Fruit fly (Drosophila melanogaster) whole organism, pupa: Measurements from ENCODE around the gene MED10.

Experiments
- CG10348 ChIP-seq: fragments of 200-800 bp; sonication (Bioruptor generic); IDR thresholded peaks from 2 replicates; pipeline ENCODE4 v1.3.6; 2022; ENCODE audit warnings: missing biosample characterization, missing genetic modification characterization
- CG13204 ChIP-seq: fragments of 200-800 bp; sonication (Bioruptor generic); optimal IDR thresholded peaks from 2 replicates; lab custom pipeline; 2018; ENCODE audit warnings: missing biosample characterization, mild to moderate bottlenecking, missing genetic modification characterization, moderate library complexity
- CG32121 ChIP-seq: fragments of 200-800 bp; sonication (Bioruptor generic); IDR thresholded peaks from 2 replicates; pipeline ENCODE4 v1.3.6; 2022; ENCODE audit warnings: missing biosample characterization, missing genetic modification characterization
- CG34367 ChIP-seq: fragments of 200-800 bp; sonication (Bioruptor generic); optimal IDR thresholded peaks from 2 replicates; lab custom pipeline; 2018; ENCODE audit warnings: missing biosample characterization, mild to moderate bottlenecking, missing genetic modification characterization
- CG8301 ChIP-seq: fragments of 200-800 bp; sonication (Bioruptor generic); optimal IDR thresholded peaks from 2 replicates; lab custom pipeline; 2018; ENCODE audit warnings: missing biosample characterization, mild to moderate bottlenecking, missing genetic modification characterization
- D1 ChIP-seq: fragments of 200-800 bp; sonication (Bioruptor generic); optimal IDR thresholded peaks from 2 replicates; lab custom pipeline; 2018; ENCODE audit warnings: missing biosample characterization, mild to moderate bottlenecking, missing genetic modification characterization, moderate library complexity
- EcR ChIP-seq: fragments of 200-800 bp; sonication (Bioruptor generic); optimal IDR thresholded peaks from 3 replicates; lab custom pipeline; 2019; ENCODE audit warnings: missing biosample characterization, missing genetic modification characterization, mild to moderate bottlenecking, moderate library complexity, missing genetic modification reagents
- Ets98B ChIP-seq: fragments of 200-800 bp; sonication (Bioruptor generic); IDR thresholded peaks from 2 replicates; pipeline ENCODE4 v1.3.6; 2022; ENCODE audit warnings: missing biosample characterization, missing genetic modification characterization
- Pif1A ChIP-seq: fragments of 200-800 bp; sonication (Bioruptor generic); optimal IDR thresholded peaks from 3 replicates; lab custom pipeline; 2016; ENCODE audit warnings: missing biosample characterization, missing genetic modification characterization
- Snoo ChIP-seq: fragments of 200-800 bp; sonication (Bioruptor generic); optimal IDR thresholded peaks from 3 replicates; lab custom pipeline; 2017; ENCODE audit warnings: missing biosample characterization, mild to moderate bottlenecking, missing genetic modification characterization, inconsistent platforms
- fd96Ca ChIP-seq: fragments of 200-800 bp; sonication (Bioruptor generic); IDR thresholded peaks from 3 replicates; pipeline ENCODE4 v1.3.6; 2022; ENCODE audit warnings: missing biosample characterization, missing genetic modification characterization
- rn ChIP-seq: fragments of 200-800 bp; sonication (Bioruptor generic); IDR thresholded peaks from 2 replicates; pipeline ENCODE4 v1.3.6; 2022; ENCODE audit warnings: missing biosample characterization, missing genetic modification characterization

DNA sequence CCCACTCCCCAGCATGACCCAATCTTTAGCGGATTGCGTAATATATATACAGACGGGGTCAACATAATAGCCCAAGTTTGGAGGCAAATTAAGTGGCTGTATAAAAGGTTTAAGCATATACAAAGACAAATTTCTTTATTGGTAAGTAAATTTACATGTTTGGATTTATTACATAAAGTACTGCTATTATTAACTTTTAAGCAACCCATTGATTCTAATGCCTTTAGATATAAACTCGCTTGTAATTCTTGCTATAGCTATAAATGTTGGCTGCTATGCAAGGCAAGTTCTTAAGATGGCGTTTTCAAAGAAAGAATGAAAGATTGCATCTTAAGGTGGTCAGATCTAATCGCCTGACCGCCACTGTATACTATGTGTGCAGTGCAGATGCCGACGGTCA, 29.3 kb upstream of the MED10 start:
- TF ChIP-seq CG34367 (tag; lab: Kevin White, UChicago), result peak; percentile 34
- TF ChIP-seq Snoo, result peak; percentile 52
- TF ChIP-seq CG13204 (GFP tag; lab: Kevin White, UChicago), result peak; percentile 2
- no peak for TF ChIP-seq rn (GFP tag; lab: Robert Waterston, UW)
- TF ChIP-seq CG32121 (GFP tag; lab: Robert Waterston, UW), result no peak
- no peak for TF ChIP-seq Ets98B (GFP tag; lab: Robert Waterston, UW)
- TF ChIP-seq fd96Ca (GFP tag; lab: Robert Waterston, UW), result no peak
- TF ChIP-seq CG10348 (GFP tag; lab: Robert Waterston, UW), result no peak
- peak; percentile 38 for TF ChIP-seq CG8301 (tag; lab: Kevin White, UChicago)
- no peak for TF ChIP-seq EcR (GFP tag; lab: Kevin White, UChicago)
- TF ChIP-seq Pif1A (GFP tag; lab: Kevin White, UChicago), result peak; percentile 37
- no peak for TF ChIP-seq D1 (tag; lab: Kevin White, UChicago)
